Comparison of ENCODE assay signal across 4 fruit fly cellular contexts in genomic region chr2L:8543102-8543501, dm6.
TF ChIP-seq lines count a peak whose summit lies in the region.

No protein-coding gene starts in this region.

- TF ChIP-seq CTCF in whole organism, embryonic (GFP tag; optimal IDR thresholded peaks at IDR 0.05; lab: Kevin White, UChicago) = no peak

TF ChIP-seq in whole organism, embryonic, 481 proteins besides CTCF, POLR2A, EP300 and RAD21 (continues in another document):
- peak; percentile 38 for TF ChIP-seq amos (GFP tag; IDR thresholded peaks at IDR 0.05; lab: Robert Waterston, UW; ENCODE audit: partially characterized antibody)
- TF ChIP-seq Fer1 (GFP tag; optimal IDR thresholded peaks at IDR 0.05; lab: Kevin White, UChicago) = peak; percentile 14
- peak; percentile 47; the same call in 1 of the 2 replicates for TF ChIP-seq CG42726 (GFP tag; IDR thresholded peaks at IDR 0.05; lab: Robert Waterston, UW; ENCODE audit: partially characterized antibody)
- TF ChIP-seq danr (GFP tag; IDR thresholded peaks at IDR 0.05; lab: Robert Waterston, UW) = no peak
- TF ChIP-seq chn (GFP tag; optimal IDR thresholded peaks at IDR 0.05; lab: Kevin White, UChicago) = peak; percentile 34
- 0 out of 3 replicates have a peak, but pooled peaks have one; percentile 16 for TF ChIP-seq ken (GFP tag; IDR thresholded peaks at IDR 0.05; lab: Robert Waterston, UW)
- TF ChIP-seq Rfx (GFP tag; IDR thresholded peaks at IDR 0.05; lab: Robert Waterston, UW) = peak; percentile 37; the same call in 1 of the 2 replicates
- no peak for TF ChIP-seq Xbp1 (GFP tag; optimal IDR thresholded peaks at IDR 0.05; lab: Kevin White, UChicago)
- peak; percentile 14 for TF ChIP-seq CG34376 (GFP tag; optimal IDR thresholded peaks at IDR 0.05; lab: Kevin White, UChicago)
- TF ChIP-seq Dek (tag; optimal IDR thresholded peaks at IDR 0.05; lab: Kevin White, UChicago) = peak; percentile 2
- TF ChIP-seq CG11723 (GFP tag; optimal IDR thresholded peaks at IDR 0.05; lab: Kevin White, UChicago) = peak; percentile 7
- peak; percentile 37; the same call in 1 of the 2 replicates for TF ChIP-seq Bgb (GFP tag; IDR thresholded peaks at IDR 0.05; lab: Robert Waterston, UW; ENCODE audit: partially characterized antibody)
- TF ChIP-seq CG18619 (GFP tag; optimal IDR thresholded peaks at IDR 0.05; lab: Kevin White, UChicago) = no peak
- no peak for TF ChIP-seq org-1 (GFP tag; optimal IDR thresholded peaks at IDR 0.05; lab: Kevin White, UChicago)
- TF ChIP-seq ham (GFP tag; IDR thresholded peaks at IDR 0.05; lab: Robert Waterston, UW) = no peak
- TF ChIP-seq vvl (GFP tag; IDR thresholded peaks at IDR 0.05; lab: Robert Waterston, UW) = peak; percentile 72
- TF ChIP-seq CG5180 (GFP tag; optimal IDR thresholded peaks at IDR 0.05; lab: Kevin White, UChicago) = no peak
- peak; percentile 14; the same call in 1 of the 2 replicates for TF ChIP-seq CG14014 (GFP tag; IDR thresholded peaks at IDR 0.05; lab: Robert Waterston, UW)
- TF ChIP-seq CG12659 (GFP tag; optimal IDR thresholded peaks at IDR 0.05; lab: Kevin White, UChicago) = peak; percentile 34
- peak; percentile 13 for TF ChIP-seq CG9727 (GFP tag; optimal IDR thresholded peaks at IDR 0.05; lab: Kevin White, UChicago)
- TF ChIP-seq sqz (GFP tag; optimal IDR thresholded peaks at IDR 0.05; lab: Kevin White, UChicago) = peak; percentile 4

TF ChIP-seq in whole organism, prepupa, 60 proteins besides CTCF, POLR2A, EP300 and RAD21:
- peak; percentile 17; the same call in 1 of the 3 replicates for TF ChIP-seq CG8119 (GFP tag; IDR thresholded peaks at IDR 0.05; lab: Robert Waterston, UW)
- peak; percentile 23 for TF ChIP-seq fkh (GFP tag; optimal IDR thresholded peaks at IDR 0.05; lab: Kevin White, UChicago)
- peak in 1 of 2 experiments; percentile 10 for TF ChIP-seq ss (GFP tag; optimal IDR thresholded peaks at IDR 0.05; lab: Kevin White, UChicago)
- TF ChIP-seq net (GFP tag; optimal IDR thresholded peaks at IDR 0.05; lab: Kevin White, UChicago) = peak; percentile 23
- TF ChIP-seq fd59A (GFP tag; optimal IDR thresholded peaks at IDR 0.05; lab: Kevin White, UChicago) = no peak
- peak; percentile 13 for TF ChIP-seq esn (GFP tag; optimal IDR thresholded peaks at IDR 0.05; lab: Kevin White, UChicago)
- TF ChIP-seq CG6163 (GFP tag; IDR thresholded peaks at IDR 0.05; lab: Robert Waterston, UW) = peak; percentile 43; the same call in 1 of the 3 replicates
- no peak for TF ChIP-seq CG31627 (GFP tag; optimal IDR thresholded peaks at IDR 0.05; lab: Kevin White, UChicago)
- TF ChIP-seq dsx (GFP tag; optimal IDR thresholded peaks at IDR 0.05; lab: Kevin White, UChicago; ENCODE audit: poor library complexity, severe bottlenecking) = no peak
- no peak for TF ChIP-seq Eip75B (GFP tag; optimal IDR thresholded peaks at IDR 0.05; lab: Kevin White, UChicago)
- no peak for TF ChIP-seq CG10669 (GFP tag; optimal IDR thresholded peaks at IDR 0.05; lab: Kevin White, UChicago)
- no peak for TF ChIP-seq CG3032 (tag; optimal IDR thresholded peaks at IDR 0.05; lab: Kevin White, UChicago)
- peak; percentile 35 for TF ChIP-seq CG6854 (GFP tag; optimal IDR thresholded peaks at IDR 0.05; lab: Kevin White, UChicago)
- TF ChIP-seq Eip78C (GFP tag; lab: Kevin White, UChicago) = peak; percentile 50
- TF ChIP-seq achi (GFP tag; optimal IDR thresholded peaks at IDR 0.05; lab: Kevin White, UChicago) = no peak
- peak; percentile 39 for TF ChIP-seq Sox102F (GFP tag; optimal IDR thresholded peaks at IDR 0.05; lab: Kevin White, UChicago)
- TF ChIP-seq OdsH (GFP tag; optimal IDR thresholded peaks at IDR 0.05; lab: Kevin White, UChicago) = no peak
- TF ChIP-seq CG6808 (GFP tag; optimal IDR thresholded peaks at IDR 0.05; lab: Kevin White, UChicago) = peak; percentile 7
- TF ChIP-seq acj6 (GFP tag; optimal IDR thresholded peaks at IDR 0.05; lab: Kevin White, UChicago) = no peak
- TF ChIP-seq CG15336 (GFP tag; IDR thresholded peaks at IDR 0.05; lab: Robert Waterston, UW) = peak; percentile 46; the same call in 1 of the 2 replicates
TF ChIP-seq in whole organism, prepupa: peak in this region for 11.

TF ChIP-seq in whole organism, pupa, 21 proteins besides CTCF, POLR2A, EP300 and RAD21:
- TF ChIP-seq fd96Ca (GFP tag; IDR thresholded peaks at IDR 0.05; lab: Robert Waterston, UW) (no peak), CG32121 (GFP tag; IDR thresholded peaks at IDR 0.05; lab: Robert Waterston, UW) (peak; percentile 40; the same call in 1 of the 2 replicates), EcR (GFP tag; optimal IDR thresholded peaks at IDR 0.05; lab: Kevin White, UChicago) (no peak), CG10348 (GFP tag; IDR thresholded peaks at IDR 0.05; lab: Robert Waterston, UW) (no peak), CG12605 (GFP tag; IDR thresholded peaks at IDR 0.05; lab: Robert Waterston, UW) (no peak), D1 (tag; optimal IDR thresholded peaks at IDR 0.05; lab: Kevin White, UChicago) (peak; percentile 36), rn (GFP tag; IDR thresholded peaks at IDR 0.05; lab: Robert Waterston, UW) (no peak), CG4496 (GFP tag; IDR thresholded peaks at IDR 0.05; lab: Robert Waterston, UW) (peak; percentile 69)

TF ChIP-seq in whole organism, wandering third instar larva, 38 proteins besides CTCF, POLR2A, EP300 and RAD21:
- TF ChIP-seq Hnf4 (GFP tag; optimal IDR thresholded peaks at IDR 0.05; lab: Kevin White, UChicago) = no peak
- peak; percentile 1 for TF ChIP-seq psq (GFP tag; optimal IDR thresholded peaks at IDR 0.05; lab: Kevin White, UChicago)

Comparison
In these comparisons a context has a peak if more than half of its experiments do, and no peak if none do; other contexts are left out.
1. Of the 7 proteins assayed by ChIP-seq in both whole organism, embryonic and whole organism, prepupa: peak only in whole organism, embryonic: none; only in whole organism, prepupa: CG6854 and Sox102F; in both: none; in neither: 5.